Worm (Caenorhabditis elegans): Measurements from ENCODE around the gene Y57G7A.11.

Y57G7A.11 gene

ce11 chrII:1246855-1247259, 29.8 kb downstream of the Y57G7A.11 start (continued):
- TF ChIP-seq pax-3 (tag; optimal IDR thresholded peaks at IDR 0.05): peak; percentile 50
- TF ChIP-seq mdl-1 (tag; optimal IDR thresholded peaks at IDR 0.05): peak in 1 of 2 experiments; percentile 74
- TF ChIP-seq lin-35 (GFP tag; optimal IDR thresholded peaks at IDR 0.05): peak; percentile 54 to 55
- TF ChIP-seq dsc-1 (tag; optimal IDR thresholded peaks at IDR 0.05): peak; percentile 30
- peak; percentile 69 for TF ChIP-seq swsn-7 (tag; optimal IDR thresholded peaks at IDR 0.05)
- TF ChIP-seq egl-27 (tag; optimal IDR thresholded peaks at IDR 0.05): peak; percentile 19 to 64
- peak; percentile 77 for TF ChIP-seq nhr-20 (tag; optimal IDR thresholded peaks at IDR 0.05)
- peak; percentile 29 for TF ChIP-seq sox-4 (tag; optimal IDR thresholded peaks at IDR 0.05)
- TF ChIP-seq ets-5 (GFP tag; IDR thresholded peaks at IDR 0.05): no peak
- TF ChIP-seq hpl-2 (GFP tag; optimal IDR thresholded peaks at IDR 0.05): no peak
- no peak for TF ChIP-seq elt-3 (tag; optimal IDR thresholded peaks at IDR 0.05)
- peak in 2 of 3 experiments; percentile 67 to 74 for TF ChIP-seq ceh-82 (tag; optimal IDR thresholded peaks at IDR 0.05)
- peak; percentile 79 for TF ChIP-seq elt-2 (tag; optimal IDR thresholded peaks at IDR 0.05)
- TF ChIP-seq grh-1 (GFP tag; IDR thresholded peaks at IDR 0.05): peak; percentile 77
- peak; percentile 44 for TF ChIP-seq isw-1 (GFP tag; IDR thresholded peaks at IDR 0.05)

DNA sequence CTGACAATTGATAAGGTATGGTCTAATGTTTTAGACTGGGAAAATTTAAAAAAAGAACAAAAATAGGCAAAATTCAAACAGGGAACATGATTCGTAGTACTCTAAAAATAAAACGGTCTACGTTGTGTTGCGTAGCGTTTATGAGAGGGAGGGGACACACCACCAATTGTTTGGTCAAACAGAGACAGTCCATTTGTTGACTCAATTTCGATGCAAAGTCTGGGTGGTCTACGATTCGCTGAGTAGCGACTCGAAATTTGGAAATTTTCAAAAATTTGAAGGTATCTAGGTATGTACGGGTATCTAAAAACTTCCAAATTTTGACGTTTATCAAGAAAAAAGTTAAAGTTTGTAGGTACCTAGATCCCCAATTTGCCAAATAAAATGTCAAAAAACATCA, 30.9 kb downstream of the Y57G7A.11 start:
- TF ChIP-seq nhr-47 (tag; optimal IDR thresholded peaks at IDR 0.05) (no peak), ztf-11 (tag; optimal IDR thresholded peaks at IDR 0.05) (no peak), ces-1 (GFP tag; optimal IDR thresholded peaks at IDR 0.05) (no peak), Y116A8C.19 (tag; optimal IDR thresholded peaks at IDR 0.05; ENCODE audit: borderline replicate concordance) (no peak), rnt-1 (tag; optimal IDR thresholded peaks at IDR 0.05) (no peak), lin-14 (GFP tag; optimal IDR thresholded peaks at IDR 0.05) (peak; percentile 2), ceh-63 (GFP tag; optimal IDR thresholded peaks at IDR 0.05) (no peak), nhr-85 (tag) (peak; percentile 55), hlh-17 (GFP tag; optimal IDR thresholded peaks at IDR 0.05; ENCODE audit: borderline replicate concordance) (no peak)

ce11 chrII:1244420-1244959, 32.2 kb downstream of the Y57G7A.11 start:
- TF ChIP-seq blmp-1 (tag; optimal IDR thresholded peaks at IDR 0.05) (peak; percentile 92), nhr-85 (tag) (peak; percentile 10), dpl-1 (GFP tag; optimal IDR thresholded peaks at IDR 0.05) (no peak)

- TF ChIP-seq lsy-2 (tag; optimal IDR thresholded peaks at IDR 0.05) (peak in 1 of 2 experiments; percentile 17), pag-3 (tag; optimal IDR thresholded peaks at IDR 0.05; ENCODE audit: borderline replicate concordance, insufficient read depth) (no peak), fkh-4 (tag; optimal IDR thresholded peaks at IDR 0.05; ENCODE audit: borderline replicate concordance) (no peak), unc-98 (GFP tag; IDR thresholded peaks at IDR 0.05) (no peak), nhr-90 (tag; optimal IDR thresholded peaks at IDR 0.05; ENCODE audit: poor library complexity) (no peak), ceh-88 (GFP tag; IDR thresholded peaks at IDR 0.05) (no peak), irx-1 (tag; optimal IDR thresholded peaks at IDR 0.05) (no peak), egl-13 (tag; optimal IDR thresholded peaks at IDR 0.05) (no peak), xbp-1 (tag; optimal IDR thresholded peaks at IDR 0.05) (no peak), elt-3 (tag; optimal IDR thresholded peaks at IDR 0.05) (peak in 1 of 6 experiments; percentile 1), blmp-1 (tag; optimal IDR thresholded peaks at IDR 0.05) (peak; percentile 66), mdl-1 (tag; optimal IDR thresholded peaks at IDR 0.05) (no peak), efl-1 (optimal IDR thresholded peaks at IDR 0.05) (peak; percentile 33 to 62), efl-1 (GFP tag; optimal IDR thresholded peaks at IDR 0.05 in 1 of 2) (peak in 1 of 2 experiments; percentile 72), ceh-63 (GFP tag; optimal IDR thresholded peaks at IDR 0.05) (no peak), mep-1 (tag; optimal IDR thresholded peaks at IDR 0.05) (peak; percentile 30), unc-30 (tag; optimal IDR thresholded peaks at IDR 0.05) (no peak), lin-14 (GFP tag; optimal IDR thresholded peaks at IDR 0.05) (peak; percentile 53), mab-9 (GFP tag; IDR thresholded peaks at IDR 0.05) (no peak), zip-4 (GFP tag; optimal IDR thresholded peaks at IDR 0.05) (no peak), C04F5.9 (tag; optimal IDR thresholded peaks at IDR 0.05) (no peak), elt-2 (tag; optimal IDR thresholded peaks at IDR 0.05) (no peak), ceh-82 (tag; optimal IDR thresholded peaks at IDR 0.05) (peak in 1 of 3 experiments; percentile 60), lin-35 (GFP tag; optimal IDR thresholded peaks at IDR 0.05) (peak in 1 of 2 experiments; percentile 7), C34B4.2 (tag; optimal IDR thresholded peaks at IDR 0.05) (no peak), rnt-1 (tag; optimal IDR thresholded peaks at IDR 0.05) (peak; percentile 31), sup-37 (GFP tag; optimal IDR thresholded peaks at IDR 0.05) (no peak), F16B12.6 (tag; optimal IDR thresholded peaks at IDR 0.05) (no peak), nhr-85 (tag) (peak; percentile 6)
Observed at ce11 chrII:1242475-1242874, 34.2 kb downstream of the Y57G7A.11 start.

Data from whole organism, L1 larva.